Fruit fly (Drosophila melanogaster) whole organism, wandering third instar larva: ENCODE measurements around the gene CG42714.

Experiments used
- Abd-B ChIP-seq: fragments of >200 bp; optimal IDR thresholded peaks from 2 replicates; lab custom pipeline; 2017; ENCODE audit warnings: missing biosample characterization, missing genetic modification characterization
- CG32264 ChIP-seq: fragments of 200-800 bp; sonication (Bioruptor generic); optimal IDR thresholded peaks from 2 replicates; lab custom pipeline; 2016; ENCODE audit warnings: missing biosample characterization, missing genetic modification characterization
- CG9705 ChIP-seq: fragments of 200-800 bp; sonication (Bioruptor generic); optimal IDR thresholded peaks from 2 replicates; lab custom pipeline; 2018; ENCODE audit warnings: missing biosample characterization, mild to moderate bottlenecking, missing genetic modification characterization
- CrebA ChIP-seq: fragments of 200-800 bp; sonication (Bioruptor generic); optimal IDR thresholded peaks from 2 replicates; lab custom pipeline; 2016; ENCODE audit warnings: missing biosample characterization, mild to moderate bottlenecking, missing genetic modification characterization, borderline replicate concordance
- Dfd ChIP-seq: fragments of >200 bp; optimal IDR thresholded peaks from 2 replicates; lab custom pipeline; 2017; ENCODE audit warnings: missing biosample characterization, missing genetic modification characterization
- Dif ChIP-seq: fragments of 200-275, 200-300 bp; sonication (Bioruptor generic); optimal IDR thresholded peaks from 2 replicates; lab custom pipeline; 2018; ENCODE audit warnings: missing biosample characterization, missing genetic modification characterization; ENCODE audit not compliant: partially characterized antibody
- GATAd ChIP-seq: sonication (Bioruptor generic); optimal IDR thresholded peaks from 2 replicates; lab custom pipeline; 2016; ENCODE audit warnings: missing biosample characterization, missing genetic modification characterization
- HLH106 ChIP-seq: fragments of 200-800 bp; optimal IDR thresholded peaks from 3 replicates; lab custom pipeline; 2019; ENCODE audit warnings: missing biosample characterization, mild to moderate bottlenecking, missing genetic modification characterization, moderate library complexity
- Hnf4 ChIP-seq: fragments of 200-800 bp; sonication (Bioruptor generic); optimal IDR thresholded peaks from 2 replicates; lab custom pipeline; 2016; ENCODE audit warnings: missing biosample characterization, mild to moderate bottlenecking, missing genetic modification characterization
- Hr78 ChIP-seq: fragments of >200 bp; optimal IDR thresholded peaks from 2 replicates; lab custom pipeline; 2017; ENCODE audit warnings: missing biosample characterization, missing genetic modification characterization
- Hr83 ChIP-seq: fragments of 200-300 bp; sonication (Bioruptor generic); optimal IDR thresholded peaks from 2 replicates; lab custom pipeline; 2016; ENCODE audit warnings: missing biosample characterization, mild to moderate bottlenecking, missing genetic modification characterization, moderate library complexity; ENCODE audit not compliant: poor library complexity, severe bottlenecking
- Jra ChIP-seq: sonication (Bioruptor generic); optimal IDR thresholded peaks from 2 replicates; lab custom pipeline; 2016; ENCODE audit warnings: missing biosample characterization, missing genetic modification characterization
- Mio ChIP-seq: sonication (Bioruptor generic); optimal IDR thresholded peaks from 2 replicates; lab custom pipeline; 2016; ENCODE audit warnings: missing biosample characterization, missing genetic modification characterization
- Myc ChIP-seq: fragments of >200 bp; optimal IDR thresholded peaks from 2 replicates; lab custom pipeline; 2017
- N ChIP-seq: fragments of >200 bp; optimal IDR thresholded peaks from 2 replicates; lab custom pipeline; 2018; ENCODE audit warnings: missing biosample characterization, missing external identifiers, missing genetic modification characterization
- OdsH ChIP-seq: fragments of 200-800 bp; sonication (Bioruptor generic); optimal IDR thresholded peaks from 2 replicates; lab custom pipeline; 2016; ENCODE audit warnings: missing biosample characterization, mild to moderate bottlenecking, missing genetic modification characterization
- Rel ChIP-seq, 2 experiments: fragments of 200-800 bp; sonication (Bioruptor generic) in 1 of 2; optimal IDR thresholded peaks; 2 replicates in 1 of 2; 3 replicates in 1 of 2; lab custom pipeline; 2016 to 2019; ENCODE audit warnings: mild to moderate bottlenecking in 2 of 2, missing biosample characterization in 2 of 2, missing genetic modification characterization in 2 of 2, moderate library complexity in 1 of 2
- Sp1 ChIP-seq: fragments of 200-800 bp; sonication (Bioruptor generic); optimal IDR thresholded peaks from 3 replicates; lab custom pipeline; 2019; ENCODE audit warnings: missing biosample characterization, mild to moderate bottlenecking, missing genetic modification characterization, moderate library complexity
- Vsx2 ChIP-seq: fragments of 200-300, 225-300 bp; sonication (Bioruptor generic); optimal IDR thresholded peaks from 2 replicates; lab custom pipeline; 2018; ENCODE audit warnings: missing biosample characterization, missing genetic modification characterization; ENCODE audit not compliant: partially characterized antibody
- br ChIP-seq: fragments of 200-800 bp; sonication (Bioruptor generic); optimal IDR thresholded peaks from 2 replicates; lab custom pipeline; 2016; ENCODE audit warnings: missing biosample characterization, missing genetic modification characterization
- brk ChIP-seq: fragments of 200-800 bp; sonication (Bioruptor generic); optimal IDR thresholded peaks from 2 replicates; lab custom pipeline; 2016; ENCODE audit warnings: missing biosample characterization, mild to moderate bottlenecking, missing genetic modification characterization
- dl ChIP-seq, 2 experiments: fragments of 175-275, 200-275 bp in 1 of 2; fragments of 200-275 bp in 1 of 2; sonication (Bioruptor generic); optimal IDR thresholded peaks; lab custom pipeline; 2018; ENCODE audit warnings: mild to moderate bottlenecking in 2 of 2, missing biosample characterization in 2 of 2, missing genetic modification characterization in 2 of 2, moderate library complexity in 2 of 2; ENCODE audit not compliant: partially characterized antibody in 2 of 2, insufficient read depth in 1 of 2
- dmrt93B ChIP-seq: fragments of 200-800 bp; sonication (Bioruptor generic); optimal IDR thresholded peaks from 2 replicates; lab custom pipeline; 2018; ENCODE audit warnings: missing biosample characterization, mild to moderate bottlenecking, missing genetic modification characterization
- dsf ChIP-seq: sonication (Bioruptor generic); optimal IDR thresholded peaks from 2 replicates; lab custom pipeline; 2016; ENCODE audit warnings: missing biosample characterization, missing genetic modification characterization, borderline replicate concordance
- ey ChIP-seq: fragments of 200-800 bp; sonication (Bioruptor generic); optimal IDR thresholded peaks from 2 replicates; lab custom pipeline; 2016; ENCODE audit warnings: missing biosample characterization, missing genetic modification characterization
- foxo ChIP-seq, 2 experiments: fragments of 200-800 bp; sonication (Bioruptor generic); optimal IDR thresholded peaks; 2 replicates in 1 of 2; 3 replicates in 1 of 2; lab custom pipeline; 2016 to 2017; ENCODE audit warnings: missing biosample characterization in 2 of 2, missing genetic modification characterization in 2 of 2
- fru ChIP-seq: fragments of 200-800 bp; sonication (Bioruptor generic); optimal IDR thresholded peaks from 3 replicates; lab custom pipeline; 2016; ENCODE audit warnings: missing biosample characterization, mild to moderate bottlenecking, missing genetic modification characterization
- h ChIP-seq: fragments of 200-800 bp; sonication (Bioruptor generic); optimal IDR thresholded peaks from 3 replicates; lab custom pipeline; 2016; ENCODE audit warnings: missing biosample characterization, mild to moderate bottlenecking, missing genetic modification characterization
- jim ChIP-seq: fragments of 175-275, 200-325 bp; sonication (Bioruptor generic); optimal IDR thresholded peaks from 2 replicates; lab custom pipeline; 2016; ENCODE audit warnings: missing biosample characterization, mild to moderate bottlenecking, missing genetic modification characterization
- lola ChIP-seq: fragments of >200 bp; optimal IDR thresholded peaks from 2 replicates; lab custom pipeline; 2017; ENCODE audit warnings: missing biosample characterization, missing genetic modification characterization
- pan ChIP-seq: fragments of >200 bp; optimal IDR thresholded peaks from 2 replicates; lab custom pipeline; 2017
- psq ChIP-seq: fragments of 200-800 bp; sonication (Bioruptor generic); optimal IDR thresholded peaks from 3 replicates; lab custom pipeline; 2017; ENCODE audit warnings: missing biosample characterization, mild to moderate bottlenecking, missing genetic modification characterization, moderate library complexity
- rgr ChIP-seq: fragments of 200-800 bp; sonication (Bioruptor generic); optimal IDR thresholded peaks from 3 replicates; lab custom pipeline; 2016; ENCODE audit warnings: missing biosample characterization, mild to moderate bottlenecking, missing genetic modification characterization
- sage ChIP-seq: fragments of 200-800 bp; sonication (Bioruptor generic); optimal IDR thresholded peaks from 2 replicates; lab custom pipeline; 2016; ENCODE audit warnings: missing biosample characterization, mild to moderate bottlenecking, missing genetic modification characterization
- sv ChIP-seq: fragments of 200-800 bp; sonication (Bioruptor generic); optimal IDR thresholded peaks from 3 replicates; lab custom pipeline; 2016; ENCODE audit warnings: missing biosample characterization, missing genetic modification characterization
- tai ChIP-seq: sonication (Bioruptor generic); optimal IDR thresholded peaks from 2 replicates; lab custom pipeline; 2016; ENCODE audit warnings: missing biosample characterization, missing genetic modification characterization
- usp ChIP-seq: fragments of >200 bp; optimal IDR thresholded peaks from 2 replicates; lab custom pipeline; 2017; ENCODE audit warnings: missing biosample characterization, missing genetic modification characterization
- woc ChIP-seq: sonication (Bioruptor generic); optimal IDR thresholded peaks from 2 replicates; lab custom pipeline; 2016; ENCODE audit warnings: missing biosample characterization, mild to moderate bottlenecking, missing genetic modification characterization

CG42714 gene

dm6 chr3L:6261230-6261629 is 27.4 kb upstream of the CG42714 start:
- TF ChIP-seq Rel (GFP tag; optimal IDR thresholded peaks at IDR 0.05; lab: Kevin White, UChicago), result no peak
- TF ChIP-seq Rel (tag; optimal IDR thresholded peaks at IDR 0.05; lab: Kevin White, UChicago), result no peak
- TF ChIP-seq GATAd (GFP tag; lab: Kevin White, UChicago), result no peak
- TF ChIP-seq foxo (GFP tag; optimal IDR thresholded peaks at IDR 0.05; lab: Kevin White, UChicago), result no peak
- TF ChIP-seq pan (lab: Kevin White, UChicago), result no peak
- TF ChIP-seq fru (GFP tag; lab: Kevin White, UChicago), result no peak
- TF ChIP-seq brk (GFP tag; lab: Kevin White, UChicago), result no peak
- no peak for TF ChIP-seq Myc (lab: Kevin White, UChicago)
- no peak for TF ChIP-seq lola (GFP tag; lab: Kevin White, UChicago)
- TF ChIP-seq h (GFP tag; lab: Kevin White, UChicago), result no peak
- TF ChIP-seq br (GFP tag; lab: Kevin White, UChicago), result no peak

- TF ChIP-seq Myc (lab: Kevin White, UChicago) (no peak), sage (GFP tag; lab: Kevin White, UChicago) (no peak), sv (GFP tag; lab: Kevin White, UChicago) (no peak), Mio (GFP tag; lab: Kevin White, UChicago) (no peak), Abd-B (no peak), N (GFP tag; lab: Kevin White, UChicago) (no peak), h (GFP tag; lab: Kevin White, UChicago) (no peak), tai (GFP tag; lab: Kevin White, UChicago) (no peak), Jra (no peak), dmrt93B (GFP tag; lab: Kevin White, UChicago) (no peak), Hr78 (no peak)
- TF ChIP-seq, all 38 proteins: peak for 0
Measured at dm6 chr3L:6258660-6259059, 24.8 kb upstream of the CG42714 start, which contains the start of gene CG10163. Gene CG10163 (minus strand): TSS chr3L:6258760.

dm6 chr3L:6256408-6257188 is 22.7 kb upstream of the CG42714 start, which contains the start of gene Best2:
Gene Best2 (minus strand): TSS chr3L:6256665.
- TF ChIP-seq foxo (GFP tag; optimal IDR thresholded peaks at IDR 0.05; lab: Kevin White, UChicago) (peak in 1 of 2 experiments; percentile 96), brk (GFP tag; lab: Kevin White, UChicago) (peak; percentile 91), h (GFP tag; lab: Kevin White, UChicago) (peak; percentile 97), Sp1 (GFP tag; lab: Kevin White, UChicago) (peak; percentile 97), ey (GFP tag; lab: Kevin White, UChicago) (peak; percentile 95), br (GFP tag; lab: Kevin White, UChicago) (peak; percentile 97), CrebA (GFP tag; lab: Kevin White, UChicago) (peak; percentile 5), pan (lab: Kevin White, UChicago) (no peak), Myc (lab: Kevin White, UChicago) (no peak), usp (GFP tag; lab: Kevin White, UChicago) (no peak), Mio (GFP tag; lab: Kevin White, UChicago) (peak; percentile 20), Abd-B (no peak), HLH106 (tag; lab: Kevin White, UChicago) (peak; percentile 97), rgr (peak; percentile 95), GATAd (GFP tag; lab: Kevin White, UChicago) (peak; percentile 26), Dif (peak; percentile 7), sv (GFP tag; lab: Kevin White, UChicago) (peak; percentile 73), Hr78 (no peak), dmrt93B (GFP tag; lab: Kevin White, UChicago) (peak; percentile 91), CG9705 (GFP tag; lab: Kevin White, UChicago) (peak; percentile 94), sage (GFP tag; lab: Kevin White, UChicago) (peak; percentile 84), jim (no peak), Rel (GFP tag; optimal IDR thresholded peaks at IDR 0.05; lab: Kevin White, UChicago) (peak; percentile 91), Rel (tag; optimal IDR thresholded peaks at IDR 0.05; lab: Kevin White, UChicago) (peak; percentile 82), Dfd (GFP tag; lab: Kevin White, UChicago) (no peak), CG32264 (GFP tag; lab: Kevin White, UChicago) (peak; percentile 48), Jra (peak; percentile 85), Hnf4 (GFP tag; lab: Kevin White, UChicago) (peak; percentile 90), Vsx2 (GFP tag; lab: Kevin White, UChicago) (no peak), fru (GFP tag; lab: Kevin White, UChicago) (peak; percentile 97), dl (GFP tag; optimal IDR thresholded peaks at IDR 0.05; lab: Kevin White, UChicago; ENCODE audit: insufficient read depth in 1 of 2, partially characterized antibody in 2 of 2) (peak in 1 of 2 experiments; percentile 39), psq (peak; percentile 93), lola (GFP tag; lab: Kevin White, UChicago) (no peak), OdsH (peak; percentile 96), tai (GFP tag; lab: Kevin White, UChicago) (peak; percentile 91), dsf (GFP tag; lab: Kevin White, UChicago) (peak; percentile 77), woc (GFP tag; lab: Kevin White, UChicago) (peak; percentile 90), N (GFP tag; lab: Kevin White, UChicago) (no peak), Hr83 (no peak)
- TF ChIP-seq, all 38 proteins: peak for 27
